Worm (Caenorhabditis elegans): Measurements from ENCODE around the gene unc-53.
A peak's percentile ranks its signal among the peaks of the same experiment; 100 is the strongest.

Gene unc-53

DNA sequence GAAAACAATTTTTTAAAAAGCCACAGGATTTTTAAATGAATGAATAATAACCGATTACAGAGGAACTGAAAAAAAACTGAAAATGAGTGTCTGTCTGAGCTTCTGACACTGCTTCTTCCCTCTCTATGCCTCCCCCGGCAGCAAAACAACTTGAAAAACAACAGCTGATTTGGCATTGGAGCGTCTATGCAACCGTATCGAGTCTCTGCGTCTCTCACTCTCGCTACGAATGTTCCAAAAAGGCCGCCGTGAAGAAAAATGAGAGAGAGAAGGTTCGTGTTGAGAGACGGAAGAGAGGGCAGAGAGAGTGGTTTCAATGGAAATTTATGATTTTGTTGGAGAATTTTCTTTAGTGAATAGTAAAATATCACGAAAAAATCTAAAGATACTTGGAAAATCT lies 13.8 kb upstream of the unc-53 start (continued):
- no peak for TF ChIP-seq nhr-25 (tag; optimal IDR thresholded peaks at IDR 0.05; ENCODE audit: borderline replicate concordance, insufficient read depth)
- no peak for TF ChIP-seq lin-1 (GFP tag; IDR thresholded peaks at IDR 0.05)
- TF ChIP-seq nhr-237 (tag; optimal IDR thresholded peaks at IDR 0.05), result no peak
- TF ChIP-seq saeg-2 (GFP tag; IDR thresholded peaks at IDR 0.05), result no peak
- no peak for TF ChIP-seq F26F4.8 (GFP tag; conservative IDR thresholded peaks at IDR 0.05)
- TF ChIP-seq F10B5.3 (tag; optimal IDR thresholded peaks at IDR 0.05), result no peak

DNA sequence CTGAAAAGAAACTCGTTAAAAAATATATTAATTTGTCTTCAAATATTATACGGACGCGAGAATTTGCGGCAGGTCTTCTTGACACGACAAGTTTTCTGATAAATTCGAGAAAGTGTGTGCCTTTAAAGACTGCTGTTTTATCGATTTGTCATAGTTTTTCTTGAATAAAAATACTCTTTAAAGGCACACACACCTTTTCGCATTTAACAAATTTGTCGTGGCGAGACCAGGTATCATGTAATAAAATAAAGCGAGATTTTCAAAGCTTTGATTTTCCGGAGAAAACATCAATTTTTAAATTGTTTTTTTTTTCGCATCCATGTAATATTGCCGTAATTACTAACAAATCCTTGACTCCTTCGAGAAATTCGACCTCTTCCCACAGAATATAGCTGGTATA lies 11.9 kb upstream of the unc-53 start:
- TF ChIP-seq unc-62 (GFP tag; optimal IDR thresholded peaks at IDR 0.05 in 1 of 2), result peak in 1 of 2 experiments; percentile 95
- TF ChIP-seq unc-62 (tag; optimal IDR thresholded peaks at IDR 0.05), result no peak
- TF ChIP-seq ceh-44 (GFP tag; IDR thresholded peaks at IDR 0.05), result no peak

DNA sequence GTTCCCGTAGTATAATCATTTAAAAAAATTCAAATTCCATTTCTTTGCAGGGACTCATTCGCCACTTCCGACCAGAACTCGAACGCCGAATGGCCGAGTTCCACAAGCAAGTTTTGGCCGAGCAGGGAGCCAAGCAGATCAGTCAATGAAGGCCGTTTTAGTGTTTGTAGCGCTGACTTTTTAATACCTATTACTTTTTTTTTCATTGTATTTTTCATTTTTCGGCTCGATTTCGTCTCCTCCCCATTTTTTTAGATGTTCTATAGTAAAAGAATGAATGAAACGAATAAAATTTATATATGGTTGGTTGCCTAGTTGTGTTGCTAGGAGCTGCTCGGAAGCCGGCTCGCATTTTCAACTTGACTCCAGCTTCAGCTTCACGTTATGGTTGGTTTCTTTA lies 10.6 kb upstream of the unc-53 start, which contains the start of gene C09H10.4:
C09H10.4 (plus strand) TSS at position 301 of the 400 bp plus-strand sequence.
- TF ChIP-seq pha-4 (GFP tag; IDR thresholded peaks at IDR 0.05), result 0 out of 2 replicates have a peak, but pooled peaks have one; percentile 11
- no peak for TF ChIP-seq pha-4 (tag; optimal IDR thresholded peaks at IDR 0.05)
- TF ChIP-seq mxl-3 (GFP tag; optimal IDR thresholded peaks at IDR 0.05), result no peak
- peak in 1 of 2 experiments; percentile 36 for TF ChIP-seq unc-62 (GFP tag; optimal IDR thresholded peaks at IDR 0.05 in 1 of 2)
- no peak for TF ChIP-seq unc-62 (tag; optimal IDR thresholded peaks at IDR 0.05)

DNA sequence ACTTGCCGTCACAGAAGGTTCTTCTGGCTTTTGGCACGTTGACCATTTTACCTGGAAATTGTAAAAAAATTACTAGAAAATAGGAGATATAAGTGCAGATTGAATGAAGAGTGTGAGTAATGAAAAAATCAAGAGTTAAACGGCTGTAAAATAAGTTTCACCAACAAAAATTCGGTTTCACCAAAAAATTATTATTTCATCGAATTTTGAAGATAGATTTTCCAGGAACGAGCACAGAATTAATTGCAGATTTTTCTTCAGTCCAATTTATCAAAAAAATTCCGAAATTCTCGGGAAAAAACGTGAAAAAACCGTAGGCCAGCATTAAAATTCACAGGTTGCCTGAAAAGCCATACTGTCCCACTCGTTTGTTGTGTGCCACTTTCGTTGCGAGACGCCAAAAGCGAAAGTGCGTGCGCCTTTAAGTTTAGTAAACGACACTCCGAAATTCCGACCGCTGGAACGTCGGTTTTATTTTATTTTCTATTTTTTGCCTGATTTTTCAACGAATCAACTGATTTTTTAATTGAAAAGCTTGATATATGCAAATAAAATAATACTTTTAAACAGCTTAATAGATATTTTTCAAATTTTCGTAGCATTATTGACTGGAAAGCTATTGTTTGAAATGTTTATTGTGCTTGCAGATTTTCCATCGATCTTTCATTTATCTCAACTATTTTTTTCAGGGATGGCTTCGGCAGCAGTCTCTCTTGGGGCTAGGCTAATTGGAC lies 8.1 kb upstream of the unc-53 start, which contains the start of the genes rpl-36.A and nuo-1:
rpl-36.A (minus strand) TSS at position 51 of the 734 bp plus-strand sequence.
nuo-1 (plus strand) TSS at position 684 of the 734 bp plus-strand sequence.
- TF ChIP-seq lim-7 (GFP tag; IDR thresholded peaks at IDR 0.05) (no peak), pha-4 (GFP tag; IDR thresholded peaks at IDR 0.05) (no peak), pha-4 (tag; optimal IDR thresholded peaks at IDR 0.05) (peak; percentile 12), nhr-25 (tag; optimal IDR thresholded peaks at IDR 0.05; ENCODE audit: borderline replicate concordance, insufficient read depth) (peak; percentile 9), mdl-1 (tag; optimal IDR thresholded peaks at IDR 0.05) (peak in 1 of 2 experiments; percentile 27), hif-1 (tag; optimal IDR thresholded peaks at IDR 0.05) (peak in 1 of 2 experiments; percentile 74), nhr-77 (tag; optimal IDR thresholded peaks at IDR 0.05) (peak; percentile 86), ceh-62 (tag; optimal IDR thresholded peaks at IDR 0.05) (no peak), hlh-30 (tag; optimal IDR thresholded peaks at IDR 0.05; ENCODE audit: insufficient read depth) (peak; percentile 76), lin-38 (GFP tag; IDR thresholded peaks at IDR 0.05) (peak; percentile 78), fkh-10 (GFP tag; optimal IDR thresholded peaks at IDR 0.05) (peak; percentile 1), aha-1 (tag) (peak; percentile 58), spr-3 (GFP tag; optimal IDR thresholded peaks at IDR 0.05) (no peak), unc-62 (GFP tag; optimal IDR thresholded peaks at IDR 0.05 in 1 of 2) (peak in 1 of 2 experiments; percentile 50), unc-62 (tag; optimal IDR thresholded peaks at IDR 0.05) (no peak), vab-7 (GFP tag; IDR thresholded peaks at IDR 0.05) (no peak), D1046.2 (GFP tag; IDR thresholded peaks at IDR 0.05) (peak; percentile 98), lin-13 (GFP tag; optimal IDR thresholded peaks at IDR 0.05) (peak; percentile 54), hlh-11 (tag; optimal IDR thresholded peaks at IDR 0.05) (peak; percentile 80), dmd-6 (GFP tag; IDR thresholded peaks at IDR 0.05) (peak; percentile 49), jun-1 (tag; optimal IDR thresholded peaks at IDR 0.05) (no peak), snpc-4 (tag; optimal IDR thresholded peaks at IDR 0.05) (no peak), nhr-48 (tag; optimal IDR thresholded peaks at IDR 0.05) (no peak), nhr-41 (GFP tag; IDR thresholded peaks at IDR 0.05) (no peak), fos-1 (tag; optimal IDR thresholded peaks at IDR 0.05) (no peak), Y5F2A.4 (GFP tag; optimal IDR thresholded peaks at IDR 0.05) (no peak), rbr-2 (tag; optimal IDR thresholded peaks at IDR 0.05) (peak; percentile 57), daf-8 (GFP tag; IDR thresholded peaks at IDR 0.05) (no peak), lir-3 (tag; optimal IDR thresholded peaks at IDR 0.05) (no peak), duxl-1 (tag; optimal IDR thresholded peaks at IDR 0.05; ENCODE audit: poor library complexity) (peak; percentile 33), dmd-8 (GFP tag; IDR thresholded peaks at IDR 0.05) (no peak), zag-1 (tag; optimal IDR thresholded peaks at IDR 0.05) (no peak), F26F4.8 (GFP tag; conservative IDR thresholded peaks at IDR 0.05) (no peak), mep-1 (tag; optimal IDR thresholded peaks at IDR 0.05) (peak; percentile 85), mxl-3 (GFP tag; optimal IDR thresholded peaks at IDR 0.05) (peak; percentile 36), zip-11 (GFP tag; IDR thresholded peaks at IDR 0.05) (no peak), nhr-10 (tag; optimal IDR thresholded peaks at IDR 0.05) (no peak), zfp-2 (tag; optimal IDR thresholded peaks at IDR 0.05) (no peak)
